Fruit fly (Drosophila melanogaster) whole organism, wandering third instar larva: ENCODE results near the gene Aatf.

ENCODE experiments used
- CG9705 ChIP-seq: fragments of 200-800 bp; sonication (Bioruptor generic); optimal IDR thresholded peaks from 2 replicates; lab custom pipeline; 2018; ENCODE audit warnings: missing biosample characterization, mild to moderate bottlenecking, missing genetic modification characterization
- HLH106 ChIP-seq: fragments of 200-800 bp; optimal IDR thresholded peaks from 3 replicates; lab custom pipeline; 2019; ENCODE audit warnings: missing biosample characterization, mild to moderate bottlenecking, missing genetic modification characterization, moderate library complexity
- Hr78 ChIP-seq: fragments of >200 bp; optimal IDR thresholded peaks from 2 replicates; lab custom pipeline; 2017; ENCODE audit warnings: missing biosample characterization, missing genetic modification characterization
- Mio ChIP-seq: sonication (Bioruptor generic); optimal IDR thresholded peaks from 2 replicates; lab custom pipeline; 2016; ENCODE audit warnings: missing biosample characterization, missing genetic modification characterization
- Sp1 ChIP-seq: fragments of 200-800 bp; sonication (Bioruptor generic); optimal IDR thresholded peaks from 3 replicates; lab custom pipeline; 2019; ENCODE audit warnings: missing biosample characterization, mild to moderate bottlenecking, missing genetic modification characterization, moderate library complexity
- brk ChIP-seq: fragments of 200-800 bp; sonication (Bioruptor generic); optimal IDR thresholded peaks from 2 replicates; lab custom pipeline; 2016; ENCODE audit warnings: missing biosample characterization, mild to moderate bottlenecking, missing genetic modification characterization
- ey ChIP-seq: fragments of 200-800 bp; sonication (Bioruptor generic); optimal IDR thresholded peaks from 2 replicates; lab custom pipeline; 2016; ENCODE audit warnings: missing biosample characterization, missing genetic modification characterization
- psq ChIP-seq: fragments of 200-800 bp; sonication (Bioruptor generic); optimal IDR thresholded peaks from 3 replicates; lab custom pipeline; 2017; ENCODE audit warnings: missing biosample characterization, mild to moderate bottlenecking, missing genetic modification characterization, moderate library complexity
- sv ChIP-seq: fragments of 200-800 bp; sonication (Bioruptor generic); optimal IDR thresholded peaks from 3 replicates; lab custom pipeline; 2016; ENCODE audit warnings: missing biosample characterization, missing genetic modification characterization

Aatf gene

DNA sequence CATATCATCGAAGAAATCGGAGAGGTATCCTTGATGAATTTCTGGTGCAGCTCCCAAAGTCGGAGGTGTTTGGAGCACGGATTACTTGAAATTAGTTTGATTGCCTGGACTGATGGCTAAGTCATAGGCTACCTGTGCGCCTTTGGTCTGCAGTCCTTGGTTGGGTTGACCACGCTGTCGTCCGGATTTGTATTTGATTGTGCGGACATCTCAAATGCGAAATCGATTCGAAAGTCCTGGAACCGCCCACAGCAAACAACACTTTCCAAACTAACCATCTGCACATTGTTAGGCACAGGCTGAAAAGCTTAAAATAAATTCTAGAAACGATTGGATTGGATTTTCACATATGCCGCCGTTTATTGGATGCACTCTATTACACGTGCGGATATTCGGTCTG lies 42.1 kb downstream of the Aatf start, which contains the start of gene CG11322:
CG11322 (minus strand) TSS at position 101 of the 400 bp plus-strand sequence.
- TF ChIP-seq Sp1 (GFP tag; lab: Kevin White, UChicago) = no peak
- no peak for TF ChIP-seq ey (GFP tag; lab: Kevin White, UChicago)
- TF ChIP-seq Hr78 (GFP tag; lab: Kevin White, UChicago) = no peak
- TF ChIP-seq sv (GFP tag; lab: Kevin White, UChicago) = no peak
- no peak for TF ChIP-seq CG9705 (GFP tag; lab: Kevin White, UChicago)
- no peak for TF ChIP-seq brk
- no peak for TF ChIP-seq HLH106
- TF ChIP-seq psq (GFP tag; lab: Kevin White, UChicago) = no peak
- no peak for TF ChIP-seq Mio (GFP tag; lab: Kevin White, UChicago)
